Fruit fly (Drosophila melanogaster): ENCODE data around the gene CG45075.
A peak's percentile ranks its signal among the peaks of the same experiment; 100 is the strongest.

CG45075 gene

dm6 chr2L:6088371-6089365 is 2.5 kb upstream of the CG45075 start (continued):
- TF ChIP-seq pnt (GFP tag; optimal IDR thresholded peaks at IDR 0.05) (no peak), fd64A (GFP tag; optimal IDR thresholded peaks at IDR 0.05) (peak; percentile 2), br (optimal IDR thresholded peaks at IDR 0.05) (no peak), inv (GFP tag; IDR thresholded peaks at IDR 0.05; ENCODE audit: partially characterized antibody) (no peak), Meics (GFP tag; optimal IDR thresholded peaks at IDR 0.05) (peak; percentile 49), E2f2 (GFP tag; IDR thresholded peaks at IDR 0.05) (no peak), Nf-YB (GFP tag; optimal IDR thresholded peaks at IDR 0.05) (no peak), p53 (GFP tag; optimal IDR thresholded peaks at IDR 0.05) (no peak), D19B (GFP tag; optimal IDR thresholded peaks at IDR 0.05) (no peak), CG7271 (tag; optimal IDR thresholded peaks at IDR 0.05) (no peak), ewg (GFP tag; optimal IDR thresholded peaks at IDR 0.05) (peak; percentile 63), CG11093 (GFP tag; IDR thresholded peaks at IDR 0.05) (no peak), CG6854 (GFP tag; optimal IDR thresholded peaks at IDR 0.05) (no peak), tx (GFP tag; optimal IDR thresholded peaks at IDR 0.05) (no peak), CG8765 (GFP tag; IDR thresholded peaks at IDR 0.05) (peak; percentile 80), CG10979 (tag; optimal IDR thresholded peaks at IDR 0.05) (no peak), Med (GFP tag) (peak; percentile 97), ken (GFP tag; IDR thresholded peaks at IDR 0.05) (peak; percentile 46; the same call in 1 of the 3 replicates), CrebB (tag; optimal IDR thresholded peaks at IDR 0.05) (peak; percentile 62), ap (GFP tag; IDR thresholded peaks at IDR 0.05) (no peak), crc (GFP tag; optimal IDR thresholded peaks at IDR 0.05) (no peak), CG12391 (tag; optimal IDR thresholded peaks at IDR 0.05) (peak; percentile 35), pita (GFP tag; optimal IDR thresholded peaks at IDR 0.05) (no peak), so (GFP tag; IDR thresholded peaks at IDR 0.05) (peak; percentile 52; the same call in 2 of the 3 replicates), CG6683 (GFP tag; optimal IDR thresholded peaks at IDR 0.05) (no peak), CG31388 (GFP tag; optimal IDR thresholded peaks at IDR 0.05) (no peak), insv (GFP tag; optimal IDR thresholded peaks at IDR 0.05) (peak in 1 of 2 experiments; percentile 73), croc (GFP tag; conservative IDR thresholded peaks at IDR 0.05) (no peak), Rfx (GFP tag; IDR thresholded peaks at IDR 0.05) (no peak), CG17829 (tag; optimal IDR thresholded peaks at IDR 0.05) (peak; percentile 27), unpg (GFP tag; optimal IDR thresholded peaks at IDR 0.05) (peak; percentile 6), MESR4 (GFP tag; optimal IDR thresholded peaks at IDR 0.05) (no peak), Ravus (GFP tag; IDR thresholded peaks at IDR 0.05) (no peak), CG6765 (GFP tag; optimal IDR thresholded peaks at IDR 0.05) (peak; percentile 38), oc (tag; optimal IDR thresholded peaks at IDR 0.05) (peak; percentile 68), wdn (GFP tag; IDR thresholded peaks at IDR 0.05) (no peak; the same call in 1 of the 2 replicates), eve (GFP tag; optimal IDR thresholded peaks at IDR 0.05) (no peak), sr (GFP tag; IDR thresholded peaks at IDR 0.05) (peak; percentile 95), zfh1 (GFP tag; IDR thresholded peaks at IDR 0.05) (no peak), grn (GFP tag; optimal IDR thresholded peaks at IDR 0.05) (peak; percentile 13), zfh2 (GFP tag; optimal IDR thresholded peaks at IDR 0.05) (peak; percentile 42), Eip74EF (GFP tag; optimal IDR thresholded peaks at IDR 0.05) (peak in 1 of 2 experiments; percentile 45), cato (GFP tag; optimal IDR thresholded peaks at IDR 0.05; ENCODE audit: borderline replicate concordance) (no peak), Dfd (GFP tag; optimal IDR thresholded peaks at IDR 0.05) (no peak), Bdp1 (GFP tag; optimal IDR thresholded peaks at IDR 0.05) (no peak), Lpt (GFP tag; optimal IDR thresholded peaks at IDR 0.05) (no peak), CG32767 (GFP tag; IDR thresholded peaks at IDR 0.05) (peak; percentile 88), repo (GFP tag; optimal IDR thresholded peaks at IDR 0.05) (peak; percentile 40), Adf1 (GFP tag; IDR thresholded peaks at IDR 0.05) (peak; percentile 99)

Measured in whole organism, embryonic.